Fruit fly (Drosophila melanogaster) whole organism, embryonic: ENCODE measurements around the gene CG14903.
A peak's percentile ranks its signal among the peaks of the same experiment; 100 is the strongest.

ENCODE experiments used
- Adf1 ChIP-seq: fragments of 200-800 bp; sonication (Bioruptor generic); IDR thresholded peaks from 2 replicates; pipeline ENCODE4 v1.3.6; 2022; ENCODE audit warnings: missing biosample characterization, missing genetic modification characterization
- Atf3 ChIP-seq: fragments of 200-800 bp; sonication (Bioruptor generic); optimal IDR thresholded peaks from 3 replicates; lab custom pipeline; 2016; ENCODE audit warnings: missing biosample characterization, missing genetic modification characterization
- BtbVII ChIP-seq: fragments of 200-800 bp; sonication (Bioruptor generic); optimal IDR thresholded peaks from 3 replicates; lab custom pipeline; 2017; ENCODE audit warnings: missing biosample characterization, mild to moderate bottlenecking, missing genetic modification characterization
- CG11085 ChIP-seq: fragments of 200-800 bp; sonication (Bioruptor generic); IDR thresholded peaks from 2 replicates; pipeline ENCODE4 v1.3.6; 2022; ENCODE audit warnings: missing biosample characterization, missing genetic modification characterization
- CG11560 ChIP-seq: fragments of 200-800 bp; sonication (Bioruptor generic); IDR thresholded peaks from 3 replicates; pipeline ENCODE4 v1.3.6; 2022; ENCODE audit warnings: missing biosample characterization, missing genetic modification characterization
- CG13287 ChIP-seq: fragments of 200-800 bp; sonication (Bioruptor generic); IDR thresholded peaks from 2 replicates; pipeline ENCODE4 v1.3.6; 2022; ENCODE audit warnings: missing biosample characterization, missing genetic modification characterization; ENCODE audit not compliant: partially characterized antibody
- CG13624 ChIP-seq: fragments of 200-800 bp; sonication (Bioruptor generic); optimal IDR thresholded peaks from 2 replicates; lab custom pipeline; 2016; ENCODE audit warnings: missing biosample characterization, missing genetic modification characterization
- CG14710 ChIP-seq: fragments of 200-800 bp; sonication (Bioruptor generic); optimal IDR thresholded peaks from 3 replicates; lab custom pipeline; 2019; ENCODE audit warnings: missing biosample characterization, mild to moderate bottlenecking, missing genetic modification characterization, moderate library complexity
- CG15011 ChIP-seq: fragments of 200-800 bp; sonication (Bioruptor generic); optimal IDR thresholded peaks from 3 replicates; lab custom pipeline; 2018; ENCODE audit warnings: missing biosample characterization, mild to moderate bottlenecking, missing genetic modification characterization
- CG15479 ChIP-seq: fragments of 200-800 bp; sonication (Bioruptor generic); optimal IDR thresholded peaks from 3 replicates; lab custom pipeline; 2019; ENCODE audit warnings: missing biosample characterization, mild to moderate bottlenecking, missing genetic modification characterization, moderate library complexity
- CG17361 ChIP-seq: fragments of 200-800 bp; sonication (Bioruptor generic); IDR thresholded peaks from 3 replicates; pipeline ENCODE4 v1.3.6; 2022; ENCODE audit warnings: missing biosample characterization, missing genetic modification characterization
- CG18764 ChIP-seq: fragments of 200-800 bp; sonication (Bioruptor generic); optimal IDR thresholded peaks from 3 replicates; lab custom pipeline; 2016; ENCODE audit warnings: missing biosample characterization, missing genetic modification characterization
- CG30020 ChIP-seq: fragments of 200-800 bp; optimal IDR thresholded peaks from 2 replicates; lab custom pipeline; 2019; ENCODE audit warnings: missing biosample characterization, mild to moderate bottlenecking, missing genetic modification characterization, moderate library complexity
- CG31224 ChIP-seq: fragments of 200-800 bp; sonication (Bioruptor generic); IDR thresholded peaks from 2 replicates; pipeline ENCODE4 v1.3.6; 2022; ENCODE audit warnings: missing biosample characterization, missing genetic modification characterization
- CG34376 ChIP-seq: fragments of 200-800 bp; sonication (Bioruptor generic); optimal IDR thresholded peaks from 2 replicates; lab custom pipeline; 2018; ENCODE audit warnings: missing biosample characterization, mild to moderate bottlenecking, missing genetic modification characterization
- CG4730 ChIP-seq: fragments of 200-800 bp; sonication (Bioruptor generic); IDR thresholded peaks from 2 replicates; pipeline ENCODE4 v1.3.6; 2022; ENCODE audit warnings: missing biosample characterization, missing genetic modification characterization
- CG5245 ChIP-seq: fragments of 200-800 bp; sonication (Bioruptor generic); optimal IDR thresholded peaks from 3 replicates; lab custom pipeline; 2016; ENCODE audit warnings: missing biosample characterization, missing genetic modification characterization
- CG6175 ChIP-seq: fragments of 200-800 bp; sonication (Bioruptor generic); IDR thresholded peaks from 3 replicates; pipeline ENCODE4 v1.3.6; 2022; ENCODE audit warnings: missing biosample characterization, missing genetic modification characterization
- CG7928 ChIP-seq: fragments of 200-800 bp; sonication (Bioruptor generic); optimal IDR thresholded peaks from 2 replicates; lab custom pipeline; 2017; ENCODE audit warnings: missing biosample characterization, mild to moderate bottlenecking, missing genetic modification characterization
- CG8388 ChIP-seq: fragments of 200-800 bp; sonication (Bioruptor generic); optimal IDR thresholded peaks from 2 replicates; lab custom pipeline; 2019; ENCODE audit warnings: missing biosample characterization, mild to moderate bottlenecking, missing genetic modification characterization, moderate library complexity
- CG9797 ChIP-seq: fragments of 200-800 bp; sonication (Bioruptor generic); optimal IDR thresholded peaks from 3 replicates; lab custom pipeline; 2018; ENCODE audit warnings: missing biosample characterization, mild to moderate bottlenecking, missing genetic modification characterization
- CHES-1-like ChIP-seq: fragments of 200-800 bp; sonication (Bioruptor generic); optimal IDR thresholded peaks from 2 replicates; lab custom pipeline; 2016; ENCODE audit warnings: missing biosample characterization, missing genetic modification characterization
- Fer1 ChIP-seq: fragments of 200-800 bp; sonication (Bioruptor generic); optimal IDR thresholded peaks from 2 replicates; lab custom pipeline; 2017; ENCODE audit warnings: missing biosample characterization, mild to moderate bottlenecking, missing genetic modification characterization
- Gug ChIP-seq: fragments of 200-800 bp; sonication (Bioruptor generic); IDR thresholded peaks from 4 replicates; pipeline ENCODE4 v1.3.6; 2022; ENCODE audit warnings: missing biosample characterization, missing genetic modification characterization
- HLH3B ChIP-seq: fragments of 200-800 bp; sonication (Bioruptor generic); IDR thresholded peaks from 2 replicates; pipeline ENCODE4 v1.3.6; 2022; ENCODE audit warnings: missing biosample characterization, missing genetic modification characterization
- HLH54F ChIP-seq: fragments of 200-800 bp; sonication (Bioruptor generic); optimal IDR thresholded peaks from 3 replicates; lab custom pipeline; 2016; ENCODE audit warnings: missing biosample characterization, missing genetic modification characterization
- Hmr ChIP-seq: fragments of 200-800 bp; sonication (Bioruptor generic); optimal IDR thresholded peaks from 3 replicates; lab custom pipeline; 2017; ENCODE audit warnings: mild to moderate bottlenecking, missing biosample characterization, missing genetic modification reagents, missing genetic modification characterization
- Hsf ChIP-seq: fragments of 200-800 bp; sonication (Bioruptor generic); optimal IDR thresholded peaks from 3 replicates; lab custom pipeline; 2016; ENCODE audit warnings: missing biosample characterization, missing genetic modification characterization
- Lim3 ChIP-seq: fragments of 200-800 bp; sonication (Bioruptor generic); IDR thresholded peaks from 2 replicates; pipeline ENCODE4 v1.3.6; 2022; ENCODE audit warnings: missing biosample characterization, missing genetic modification characterization
- Sox100B ChIP-seq: fragments of 200-800 bp; sonication (Bioruptor generic); optimal IDR thresholded peaks from 3 replicates; lab custom pipeline; 2018; ENCODE audit warnings: missing biosample characterization, mild to moderate bottlenecking, missing genetic modification characterization
- Usf ChIP-seq: fragments of 200-800 bp; sonication (Bioruptor generic); optimal IDR thresholded peaks from 2 replicates; lab custom pipeline; 2017; ENCODE audit warnings: missing genotype, missing biosample characterization, missing genetic modification characterization
- aop ChIP-seq: fragments of 200-800 bp; sonication (Bioruptor generic); IDR thresholded peaks from 2 replicates; pipeline ENCODE4 v1.3.6; 2022; ENCODE audit warnings: missing biosample characterization, missing genetic modification characterization
- da ChIP-seq: fragments of 200-800 bp; sonication (Bioruptor generic); optimal IDR thresholded peaks from 2 replicates; lab custom pipeline; 2016; ENCODE audit warnings: missing biosample characterization, missing genetic modification characterization
- emc ChIP-seq: fragments of 200-800 bp; sonication (Bioruptor generic); optimal IDR thresholded peaks from 2 replicates; lab custom pipeline; 2016; ENCODE audit warnings: missing biosample characterization, missing genetic modification characterization
- ems ChIP-seq: fragments of 200-800 bp; sonication (Bioruptor generic); optimal IDR thresholded peaks from 3 replicates; lab custom pipeline; 2016; ENCODE audit warnings: missing biosample characterization, missing genetic modification characterization
- eve ChIP-seq, 2 experiments: fragments of >200 bp; optimal IDR thresholded peaks; 2 replicates each; lab custom pipeline; 2017; ENCODE audit warnings: missing biosample characterization in 2 of 2, missing genetic modification characterization in 2 of 2
- fru ChIP-seq: fragments of >200 bp; optimal IDR thresholded peaks from 2 replicates; lab custom pipeline; 2017
- gt ChIP-seq: fragments of 200-800 bp; sonication (Bioruptor generic); IDR thresholded peaks from 2 replicates; pipeline ENCODE4 v1.3.6; 2022; ENCODE audit warnings: missing biosample characterization, missing genetic modification characterization
- hth ChIP-seq: fragments of >200 bp; optimal IDR thresholded peaks from 2 replicates; lab custom pipeline; 2017; ENCODE audit warnings: inconsistent platforms
- kay ChIP-seq: fragments of 200-800 bp; sonication (Bioruptor generic); optimal IDR thresholded peaks from 2 replicates; lab custom pipeline; 2016; ENCODE audit warnings: missing biosample characterization, missing genetic modification characterization
- klu ChIP-seq: fragments of 200-800 bp; sonication (Bioruptor generic); IDR thresholded peaks from 2 replicates; pipeline ENCODE4 v1.3.6; 2022; ENCODE audit warnings: missing biosample characterization, missing genetic modification characterization
- lola ChIP-seq, 3 experiments: fragments of >200 bp in 2 of 3; fragments of 200-800 bp in 1 of 3; sonication (Bioruptor generic) in 1 of 3; optimal IDR thresholded peaks; 2 replicates each; lab custom pipeline; 2017 to 2019; ENCODE audit warnings: missing biosample characterization in 3 of 3, missing genetic modification characterization in 3 of 3, mild to moderate bottlenecking in 1 of 3, moderate library complexity in 1 of 3
- mirr ChIP-seq: fragments of 200-800 bp; sonication (Bioruptor generic); optimal IDR thresholded peaks from 3 replicates; lab custom pipeline; 2018; ENCODE audit warnings: missing biosample characterization, mild to moderate bottlenecking, missing genetic modification characterization
- repo ChIP-seq: fragments of 200-800 bp; sonication (Bioruptor generic); optimal IDR thresholded peaks from 2 replicates; lab custom pipeline; 2016; ENCODE audit warnings: missing biosample characterization, missing genetic modification characterization
- run ChIP-seq: fragments of 200-800 bp; sonication (Bioruptor generic); optimal IDR thresholded peaks from 3 replicates; lab custom pipeline; 2018; ENCODE audit warnings: missing biosample characterization, mild to moderate bottlenecking, missing genetic modification characterization
- salm ChIP-seq: fragments of 200-800 bp; sonication (Bioruptor generic); optimal IDR thresholded peaks from 2 replicates; lab custom pipeline; 2018; ENCODE audit warnings: missing biosample characterization, mild to moderate bottlenecking, missing genetic modification characterization
- schlank ChIP-seq: fragments of 200-800 bp; sonication (Bioruptor generic); optimal IDR thresholded peaks from 2 replicates; lab custom pipeline; 2018; ENCODE audit warnings: missing biosample characterization, mild to moderate bottlenecking, missing genetic modification characterization
- sisA ChIP-seq: fragments of 200-800 bp; sonication (Bioruptor generic); IDR thresholded peaks from 2 replicates; pipeline ENCODE4 v1.3.6; 2022; ENCODE audit warnings: missing biosample characterization, missing genetic modification characterization
- sna ChIP-seq: fragments of 200-800 bp; sonication (Bioruptor generic); IDR thresholded peaks from 2 replicates; pipeline ENCODE4 v1.3.6; 2022; ENCODE audit warnings: missing biosample characterization, missing genetic modification characterization; ENCODE audit not compliant: partially characterized antibody
- sr ChIP-seq: fragments of 200-800 bp; sonication (Bioruptor generic); IDR thresholded peaks from 3 replicates; pipeline ENCODE4 v1.3.6; 2022; ENCODE audit warnings: missing biosample characterization, missing genetic modification characterization
- unpg ChIP-seq: fragments of 200-800 bp; sonication (Bioruptor generic); optimal IDR thresholded peaks from 3 replicates; lab custom pipeline; 2018; ENCODE audit warnings: missing biosample characterization, mild to moderate bottlenecking, missing genetic modification characterization, moderate library complexity
- vvl ChIP-seq: fragments of 200-800 bp; sonication (Bioruptor generic); IDR thresholded peaks from 2 replicates; pipeline ENCODE4 v1.3.6; 2022; ENCODE audit warnings: missing biosample characterization, missing genetic modification characterization

Gene CG14903

DNA sequence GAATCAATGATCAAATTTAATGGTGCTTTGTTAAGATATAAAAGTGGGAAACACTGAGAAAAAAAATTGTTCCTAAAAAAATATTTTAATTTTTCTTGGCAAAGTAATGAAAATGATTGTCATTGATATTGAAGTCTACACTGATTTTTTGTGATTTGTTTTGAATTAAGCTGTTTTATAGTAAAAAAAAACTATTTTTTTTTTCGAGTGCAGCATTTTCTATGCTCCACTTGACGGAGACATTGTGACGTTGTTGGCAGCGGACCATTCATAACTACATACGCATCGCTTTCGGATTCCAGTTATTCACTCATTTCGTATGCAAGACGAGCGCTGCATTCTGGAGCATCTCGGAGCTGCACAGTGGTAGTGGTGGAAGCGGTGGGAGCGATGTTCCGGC lies 49.4 kb downstream of the CG14903 start (continued):
- TF ChIP-seq sna (GFP tag; lab: Robert Waterston, UW) (no peak), Atf3 (GFP tag; lab: Kevin White, UChicago) (peak; percentile 14), CG13287 (no peak), CG18764 (peak; percentile 70), kay (GFP tag; lab: Kevin White, UChicago) (no peak), CG8388 (GFP tag; lab: Kevin White, UChicago) (peak; percentile 83), sr (GFP tag; lab: Robert Waterston, UW) (peak; percentile 15; the same call in 1 of the 3 replicates), CG6175 (GFP tag; lab: Robert Waterston, UW) (no peak), BtbVII (GFP tag; lab: Kevin White, UChicago) (no peak), CG17361 (GFP tag; lab: Robert Waterston, UW) (peak; percentile 88), Adf1 (GFP tag; lab: Robert Waterston, UW) (no peak), CHES-1-like (GFP tag; lab: Kevin White, UChicago) (no peak), CG34376 (GFP tag; lab: Kevin White, UChicago) (no peak), CG4730 (GFP tag; lab: Robert Waterston, UW) (0 out of 2 replicates have a peak, but pooled peaks have one; percentile 5), emc (GFP tag; lab: Kevin White, UChicago) (no peak), schlank (tag; lab: Kevin White, UChicago) (no peak), CG13624 (GFP tag; lab: Kevin White, UChicago) (peak; percentile 14), klu (GFP tag; lab: Robert Waterston, UW) (no peak), HLH54F (GFP tag; lab: Kevin White, UChicago) (no peak), Gug (GFP tag; lab: Robert Waterston, UW) (no peak; the same call in 3 of the 4 replicates), CG11085 (GFP tag; lab: Robert Waterston, UW) (no peak), eve (GFP tag; optimal IDR thresholded peaks at IDR 0.05; lab: Kevin White, UChicago) (peak in 1 of 2 experiments; percentile 61), da (GFP tag; lab: Kevin White, UChicago) (no peak), mirr (GFP tag; lab: Kevin White, UChicago) (no peak), HLH3B (GFP tag; lab: Robert Waterston, UW) (peak; percentile 93), gt (GFP tag; lab: Robert Waterston, UW) (peak; percentile 14; the same call in 1 of the 2 replicates), CG15011 (GFP tag; lab: Kevin White, UChicago) (peak; percentile 63), aop (GFP tag; lab: Robert Waterston, UW) (peak; percentile 44; the same call in 1 of the 2 replicates), CG5245 (GFP tag; lab: Kevin White, UChicago) (peak; percentile 87), salm (tag; lab: Kevin White, UChicago) (peak; percentile 72), Hsf (peak; percentile 29), Hmr (GFP tag; lab: Kevin White, UChicago) (no peak), Lim3 (GFP tag; lab: Robert Waterston, UW) (peak; percentile 30; the same call in 1 of the 2 replicates), Sox100B (GFP tag; lab: Kevin White, UChicago) (peak; percentile 84), CG14710 (tag; lab: Kevin White, UChicago) (peak; percentile 95), lola (GFP tag; optimal IDR thresholded peaks at IDR 0.05; lab: Kevin White, UChicago) (peak in 1 of 3 experiments; percentile 34), CG11560 (tag; lab: Robert Waterston, UW) (0 out of 3 replicates have a peak, but pooled peaks have one; percentile 19), unpg (peak; percentile 84), run (tag; lab: Kevin White, UChicago) (peak; percentile 13), vvl (GFP tag; lab: Robert Waterston, UW) (peak; percentile 90), CG15479 (GFP tag; lab: Kevin White, UChicago) (no peak), CG31224 (GFP tag; lab: Robert Waterston, UW) (no peak), sisA (GFP tag; lab: Robert Waterston, UW) (peak; percentile 95), ems (GFP tag; lab: Kevin White, UChicago) (peak; percentile 51), CG30020 (peak; percentile 26), CG7928 (GFP tag; lab: Kevin White, UChicago) (no peak), hth (lab: Kevin White, UChicago) (no peak), Fer1 (GFP tag; lab: Kevin White, UChicago) (peak; percentile 1), fru (no peak), Usf (GFP tag; lab: Kevin White, UChicago) (no peak), repo (GFP tag; lab: Kevin White, UChicago) (peak; percentile 48), CG9797 (GFP tag; lab: Kevin White, UChicago) (no peak)
